Fruit fly (Drosophila melanogaster) whole organism, embryonic: ENCODE measurements around the gene CG8814.

Experiments used
- BtbVII ChIP-seq: fragments of 200-800 bp; sonication (Bioruptor generic); optimal IDR thresholded peaks from 3 replicates; lab custom pipeline; 2017; ENCODE audit warnings: missing biosample characterization, mild to moderate bottlenecking, missing genetic modification characterization
- C15 ChIP-seq: fragments of 200-800 bp; sonication (Bioruptor generic); IDR thresholded peaks from 3 replicates; pipeline ENCODE4 v1.3.6; 2022; ENCODE audit warnings: missing biosample characterization, missing genetic modification characterization
- CG10959 ChIP-seq: fragments of 200-800 bp; sonication (Bioruptor generic); IDR thresholded peaks from 2 replicates; pipeline ENCODE4 v1.3.6; 2022; ENCODE audit warnings: missing biosample characterization, missing genetic modification characterization
- CG11560 ChIP-seq: fragments of 200-800 bp; sonication (Bioruptor generic); IDR thresholded peaks from 3 replicates; pipeline ENCODE4 v1.3.6; 2022; ENCODE audit warnings: missing biosample characterization, missing genetic modification characterization
- CG17361 ChIP-seq: fragments of 200-800 bp; sonication (Bioruptor generic); IDR thresholded peaks from 3 replicates; pipeline ENCODE4 v1.3.6; 2022; ENCODE audit warnings: missing biosample characterization, missing genetic modification characterization
- CG1792 ChIP-seq: fragments of 200-800 bp; sonication (Bioruptor generic); optimal IDR thresholded peaks from 2 replicates; lab custom pipeline; 2016; ENCODE audit warnings: missing biosample characterization, missing genetic modification characterization
- CG30431 ChIP-seq: fragments of 200-800 bp; sonication (Bioruptor generic); optimal IDR thresholded peaks from 2 replicates; lab custom pipeline; 2017; ENCODE audit warnings: missing biosample characterization, missing genetic modification characterization
- CG3281 ChIP-seq: fragments of 200-800 bp; sonication (Bioruptor generic); optimal IDR thresholded peaks from 3 replicates; lab custom pipeline; 2017; ENCODE audit warnings: missing biosample characterization, mild to moderate bottlenecking, missing genetic modification characterization
- CG34224 ChIP-seq: fragments of 200-800 bp; sonication (Bioruptor generic); IDR thresholded peaks from 3 replicates; pipeline ENCODE4 v1.3.6; 2022; ENCODE audit warnings: missing biosample characterization, missing genetic modification characterization; ENCODE audit not compliant: partially characterized antibody
- CG3995 ChIP-seq: fragments of 200-800 bp; sonication (Bioruptor generic); optimal IDR thresholded peaks from 3 replicates; lab custom pipeline; 2016; ENCODE audit warnings: missing biosample characterization, missing genetic modification characterization
- CG4282 ChIP-seq: fragments of 200-800 bp; sonication (Bioruptor generic); optimal IDR thresholded peaks from 2 replicates; lab custom pipeline; 2016; ENCODE audit warnings: missing biosample characterization, missing genetic modification characterization
- CG9437 ChIP-seq: fragments of 200-800 bp; sonication (Bioruptor generic); optimal IDR thresholded peaks from 2 replicates; lab custom pipeline; 2018; ENCODE audit warnings: missing biosample characterization, mild to moderate bottlenecking, missing genetic modification characterization
- CHES-1-like ChIP-seq: fragments of 200-800 bp; sonication (Bioruptor generic); optimal IDR thresholded peaks from 2 replicates; lab custom pipeline; 2016; ENCODE audit warnings: missing biosample characterization, missing genetic modification characterization
- Chrac-16 ChIP-seq: fragments of 200-800 bp; sonication (Bioruptor generic); optimal IDR thresholded peaks from 3 replicates; lab custom pipeline; 2016; ENCODE audit warnings: missing biosample characterization, missing genetic modification characterization
- CoRest ChIP-seq: fragments of 200-800 bp; sonication (Bioruptor generic); optimal IDR thresholded peaks from 3 replicates; lab custom pipeline; 2018; ENCODE audit warnings: missing biosample characterization, mild to moderate bottlenecking, missing genetic modification characterization, moderate library complexity
- CrebB ChIP-seq: fragments of 200-800 bp; sonication (Bioruptor generic); optimal IDR thresholded peaks from 3 replicates; lab custom pipeline; 2018; ENCODE audit warnings: missing biosample characterization, mild to moderate bottlenecking, missing genetic modification characterization
- Dip2 ChIP-seq: fragments of 200-800 bp; sonication (Bioruptor generic); IDR thresholded peaks from 2 replicates; pipeline ENCODE4 v1.3.6; 2022; ENCODE audit warnings: missing biosample characterization, missing genetic modification characterization
- Dll ChIP-seq: fragments of 200-800 bp; sonication (Bioruptor generic); IDR thresholded peaks from 4 replicates; pipeline ENCODE4 v1.3.6; 2022; ENCODE audit warnings: missing biosample characterization, missing genetic modification characterization; ENCODE audit not compliant: partially characterized antibody
- Fer1 ChIP-seq: fragments of 200-800 bp; sonication (Bioruptor generic); optimal IDR thresholded peaks from 2 replicates; lab custom pipeline; 2017; ENCODE audit warnings: missing biosample characterization, mild to moderate bottlenecking, missing genetic modification characterization
- GATAe ChIP-seq: fragments of 200-800 bp; sonication (Bioruptor generic); conservative IDR thresholded peaks from 2 replicates; pipeline ENCODE4 v1.3.6; 2022; ENCODE audit warnings: missing biosample characterization, missing genetic modification characterization
- H2.0 ChIP-seq: fragments of 200-800 bp; sonication (Bioruptor generic); IDR thresholded peaks from 2 replicates; pipeline ENCODE4 v1.3.6; 2022; ENCODE audit warnings: missing biosample characterization, missing genetic modification characterization
- HLH4C ChIP-seq: fragments of 200-800 bp; sonication (Bioruptor generic); IDR thresholded peaks from 3 replicates; pipeline ENCODE4 v1.3.6; 2022; ENCODE audit warnings: missing biosample characterization, missing genetic modification characterization; ENCODE audit not compliant: partially characterized antibody
- HLH54F ChIP-seq: fragments of 200-800 bp; sonication (Bioruptor generic); optimal IDR thresholded peaks from 3 replicates; lab custom pipeline; 2016; ENCODE audit warnings: missing biosample characterization, missing genetic modification characterization
- NFAT ChIP-seq: fragments of 200-800 bp; sonication (Bioruptor generic); IDR thresholded peaks from 2 replicates; pipeline ENCODE4 v1.3.6; 2022; ENCODE audit warnings: missing biosample characterization, missing genetic modification characterization
- NK7.1 ChIP-seq: fragments of 200-800 bp; sonication (Bioruptor generic); optimal IDR thresholded peaks from 3 replicates; lab custom pipeline; 2016; ENCODE audit warnings: missing biosample characterization, missing genetic modification characterization
- Poxn ChIP-seq: fragments of 200-800 bp; sonication (Bioruptor generic); IDR thresholded peaks from 2 replicates; pipeline ENCODE4 v1.3.6; 2022; ENCODE audit warnings: missing biosample characterization, missing genetic modification characterization
- Rfx ChIP-seq: fragments of 200-800 bp; sonication (Bioruptor generic); IDR thresholded peaks from 2 replicates; pipeline ENCODE4 v1.3.6; 2022; ENCODE audit warnings: missing biosample characterization, missing genetic modification characterization
- Side ChIP-seq: fragments of 200-800 bp; sonication (Bioruptor generic); optimal IDR thresholded peaks from 2 replicates; lab custom pipeline; 2016; ENCODE audit warnings: missing biosample characterization, missing genetic modification characterization
- Stat92E ChIP-seq, 3 experiments: fragments of >200 bp in 2 of 3; fragments of 200-800 bp in 1 of 3; sonication (Bioruptor generic) in 1 of 3; optimal IDR thresholded peaks; 2 replicates each; lab custom pipeline; 2017 to 2019; ENCODE audit warnings: missing biosample characterization in 3 of 3, missing genetic modification characterization in 3 of 3, mild to moderate bottlenecking in 1 of 3, moderate library complexity in 1 of 3
- Xbp1 ChIP-seq: fragments of 200-800 bp; sonication (Bioruptor generic); optimal IDR thresholded peaks from 3 replicates; lab custom pipeline; 2016; ENCODE audit warnings: missing biosample characterization, mild to moderate bottlenecking, missing genetic modification characterization
- YL-1 ChIP-seq: fragments of 200-800 bp; sonication (Bioruptor generic); optimal IDR thresholded peaks from 3 replicates; lab custom pipeline; 2017; ENCODE audit warnings: missing biosample characterization, mild to moderate bottlenecking, missing genetic modification characterization
- cato ChIP-seq: fragments of 200-800 bp; sonication (Bioruptor generic); optimal IDR thresholded peaks from 2 replicates; lab custom pipeline; 2016; ENCODE audit warnings: missing biosample characterization, missing genetic modification characterization, borderline replicate concordance
- chm ChIP-seq: fragments of 200-800 bp; sonication (Bioruptor generic); IDR thresholded peaks from 2 replicates; pipeline ENCODE4 v1.3.6; 2022; ENCODE audit warnings: missing biosample characterization, missing genetic modification characterization
- crol ChIP-seq: fragments of 200-800 bp; sonication (Bioruptor generic); IDR thresholded peaks from 2 replicates; pipeline ENCODE4 v1.3.6; 2022; ENCODE audit warnings: missing biosample characterization, missing genetic modification characterization
- gcm2 ChIP-seq: fragments of 200-800 bp; sonication (Bioruptor generic); optimal IDR thresholded peaks from 2 replicates; lab custom pipeline; 2016; ENCODE audit warnings: missing biosample characterization, missing genetic modification characterization
- gfzf ChIP-seq: fragments of 200-800 bp; sonication (Bioruptor generic); optimal IDR thresholded peaks from 2 replicates; lab custom pipeline; 2016; ENCODE audit warnings: missing biosample characterization, mild to moderate bottlenecking, missing genetic modification characterization, moderate library complexity
- gro ChIP-seq: fragments of 200-800 bp; sonication (Bioruptor generic); optimal IDR thresholded peaks from 2 replicates; lab custom pipeline; 2016; ENCODE audit warnings: missing biosample characterization, missing genetic modification characterization
- hbn ChIP-seq: fragments of 200-800 bp; sonication (Bioruptor generic); IDR thresholded peaks from 2 replicates; pipeline ENCODE4 v1.3.6; 2022; ENCODE audit warnings: missing biosample characterization, missing genetic modification characterization; ENCODE audit not compliant: partially characterized antibody
- her ChIP-seq: fragments of 200-800 bp; sonication (Bioruptor generic); optimal IDR thresholded peaks from 2 replicates; lab custom pipeline; 2016; ENCODE audit warnings: missing biosample characterization, missing genetic modification characterization
- hth ChIP-seq: fragments of >200 bp; optimal IDR thresholded peaks from 2 replicates; lab custom pipeline; 2017; ENCODE audit warnings: inconsistent platforms
- inv ChIP-seq: fragments of 200-800 bp; sonication (Bioruptor generic); IDR thresholded peaks from 2 replicates; pipeline ENCODE4 v1.3.6; 2022; ENCODE audit warnings: missing biosample characterization, missing genetic modification characterization; ENCODE audit not compliant: partially characterized antibody
- jumu ChIP-seq: fragments of 200-800 bp; sonication (Bioruptor generic); optimal IDR thresholded peaks from 3 replicates; lab custom pipeline; 2016; ENCODE audit warnings: missing biosample characterization, missing genetic modification characterization
- lbe ChIP-seq: fragments of 200-800 bp; sonication (Bioruptor generic); optimal IDR thresholded peaks from 2 replicates; lab custom pipeline; 2016; ENCODE audit warnings: missing biosample characterization, mild to moderate bottlenecking, missing genetic modification characterization
- mirr ChIP-seq: fragments of 200-800 bp; sonication (Bioruptor generic); optimal IDR thresholded peaks from 3 replicates; lab custom pipeline; 2018; ENCODE audit warnings: missing biosample characterization, mild to moderate bottlenecking, missing genetic modification characterization
- pnt ChIP-seq: fragments of 200-800 bp; sonication (Bioruptor generic); optimal IDR thresholded peaks from 3 replicates; lab custom pipeline; 2016; ENCODE audit warnings: missing biosample characterization, missing genetic modification characterization
- tio ChIP-seq: fragments of 200-800 bp; sonication (Bioruptor generic); optimal IDR thresholded peaks from 2 replicates; lab custom pipeline; 2017; ENCODE audit warnings: missing biosample characterization, missing genetic modification characterization, inconsistent platforms
- tx ChIP-seq: fragments of 200-800 bp; sonication (Bioruptor generic); optimal IDR thresholded peaks from 2 replicates; lab custom pipeline; 2016; ENCODE audit warnings: missing biosample characterization, missing genetic modification characterization
- unc-4 ChIP-seq: fragments of 200-800 bp; sonication (Bioruptor generic); IDR thresholded peaks from 2 replicates; pipeline ENCODE4 v1.3.6; 2022; ENCODE audit warnings: missing biosample characterization, missing genetic modification characterization; ENCODE audit not compliant: partially characterized antibody
- vfl ChIP-seq: fragments of 200-800 bp; sonication (Bioruptor generic); optimal IDR thresholded peaks from 2 replicates; lab custom pipeline; 2016; ENCODE audit warnings: missing biosample characterization, missing genetic modification characterization
- wdn ChIP-seq: fragments of 200-800 bp; sonication (Bioruptor generic); IDR thresholded peaks from 2 replicates; pipeline ENCODE4 v1.3.6; 2022; ENCODE audit warnings: missing biosample characterization, missing genetic modification characterization

Gene CG8814

DNA sequence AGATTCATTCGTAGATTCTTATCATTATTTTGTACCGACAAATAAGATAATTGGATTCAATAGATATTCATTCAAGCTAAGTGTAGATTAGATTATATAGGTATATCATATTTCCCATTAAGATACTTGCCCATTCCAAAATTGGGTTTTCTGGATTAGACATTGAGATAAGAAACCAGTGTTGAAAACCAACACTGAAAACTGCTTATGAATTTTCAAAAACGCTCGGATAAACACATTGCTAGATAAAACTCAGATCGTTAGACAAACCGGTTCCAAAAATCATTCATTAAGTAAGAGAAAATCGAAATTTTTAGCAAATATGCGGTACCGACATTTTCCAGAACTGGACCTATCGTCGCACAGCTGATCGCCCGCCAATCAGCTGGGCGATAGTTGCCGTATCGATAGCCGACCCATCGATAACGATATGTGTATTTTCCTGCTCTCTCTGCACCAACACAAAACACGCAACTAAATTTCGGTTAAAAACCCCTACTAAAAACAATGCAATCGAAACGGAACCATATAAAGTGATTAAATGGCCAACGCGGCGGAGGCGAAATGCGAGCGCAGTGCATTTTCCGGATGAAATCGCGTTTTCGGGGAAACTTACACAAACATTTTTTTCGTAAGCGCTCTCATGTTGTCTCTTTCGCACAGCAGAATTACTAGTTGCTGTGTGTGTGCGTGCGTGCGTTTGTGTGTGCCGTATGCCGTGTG lies 11.0 kb downstream of the CG8814 start, which contains the start of the genes NTPase and lilli (continued):
- TF ChIP-seq CG17361 (GFP tag; lab: Robert Waterston, UW): peak; percentile 60; the same call in 2 of the 3 replicates
- TF ChIP-seq Rfx (GFP tag; lab: Robert Waterston, UW): peak; percentile 76
- peak; percentile 15 for TF ChIP-seq BtbVII (GFP tag; lab: Kevin White, UChicago)
- TF ChIP-seq CrebB (tag; lab: Kevin White, UChicago): no peak
- peak; percentile 12 for TF ChIP-seq CG1792 (GFP tag; lab: Kevin White, UChicago)
- peak; percentile 93 for TF ChIP-seq CG34224
- peak; percentile 32 for TF ChIP-seq YL-1 (GFP tag; lab: Kevin White, UChicago)
- peak; percentile 68 for TF ChIP-seq pnt (GFP tag; lab: Kevin White, UChicago)
- no peak for TF ChIP-seq CG4282 (GFP tag; lab: Kevin White, UChicago)
- TF ChIP-seq CG30431 (GFP tag; lab: Kevin White, UChicago): peak; percentile 30
- peak; percentile 31; the same call in 1 of the 2 replicates for TF ChIP-seq CG10959 (GFP tag; lab: Robert Waterston, UW)
- no peak for TF ChIP-seq cato (GFP tag; lab: Kevin White, UChicago)
- peak; percentile 91 for TF ChIP-seq unc-4 (GFP tag; lab: Robert Waterston, UW)
- peak; percentile 36 for TF ChIP-seq tx (GFP tag; lab: Kevin White, UChicago)
- no peak for TF ChIP-seq Stat92E (GFP tag; optimal IDR thresholded peaks at IDR 0.05; lab: Kevin White, UChicago)
- peak; percentile 18 for TF ChIP-seq CoRest
- peak; percentile 58 for TF ChIP-seq CHES-1-like (GFP tag; lab: Kevin White, UChicago)
- peak; percentile 82 for TF ChIP-seq hbn (GFP tag; lab: Robert Waterston, UW)
- TF ChIP-seq CG3995: peak; percentile 56
- TF ChIP-seq vfl (GFP tag; lab: Kevin White, UChicago): peak; percentile 31
- TF ChIP-seq C15: no peak
- TF ChIP-seq her (GFP tag; lab: Kevin White, UChicago): peak; percentile 78
- TF ChIP-seq inv (GFP tag; lab: Robert Waterston, UW): peak; percentile 87
- peak; percentile 92 for TF ChIP-seq HLH4C (GFP tag; lab: Robert Waterston, UW)
- TF ChIP-seq tio: peak; percentile 77
- peak; percentile 70 for TF ChIP-seq chm (GFP tag; lab: Robert Waterston, UW)
- peak; percentile 80 for TF ChIP-seq Side
- TF ChIP-seq H2.0: peak; percentile 30
- no peak for TF ChIP-seq hth (lab: Kevin White, UChicago)
- no peak for TF ChIP-seq gfzf
- peak; percentile 41 for TF ChIP-seq Fer1 (GFP tag; lab: Kevin White, UChicago)
- TF ChIP-seq gro (GFP tag; lab: Kevin White, UChicago): peak; percentile 18
- 0 out of 2 replicates have a peak, but pooled peaks have one; percentile 12 for TF ChIP-seq crol
- TF ChIP-seq HLH54F: peak; percentile 74
- peak; percentile 44 for TF ChIP-seq CG9437 (GFP tag; lab: Kevin White, UChicago)
- TF ChIP-seq gcm2 (GFP tag; lab: Kevin White, UChicago): peak; percentile 7
- TF ChIP-seq Xbp1 (GFP tag; lab: Kevin White, UChicago): peak; percentile 78
- TF ChIP-seq GATAe (GFP tag; lab: Robert Waterston, UW): no peak
- TF ChIP-seq Chrac-16 (GFP tag; lab: Kevin White, UChicago): peak; percentile 66
- TF ChIP-seq Dip2 (GFP tag; lab: Robert Waterston, UW): no peak
- TF ChIP-seq jumu (GFP tag; lab: Kevin White, UChicago): peak; percentile 70
- peak; percentile 26 for TF ChIP-seq mirr (GFP tag; lab: Kevin White, UChicago)
- peak; percentile 12; the same call in 1 of the 2 replicates for TF ChIP-seq NFAT (GFP tag; lab: Robert Waterston, UW)
- peak; percentile 94 for TF ChIP-seq Dll
- TF ChIP-seq Poxn: no peak
- TF ChIP-seq lbe (GFP tag; lab: Kevin White, UChicago): peak; percentile 40
- peak; percentile 11 for TF ChIP-seq NK7.1 (GFP tag; lab: Kevin White, UChicago)
- 0 out of 2 replicates have a peak, but pooled peaks have one; percentile 49 for TF ChIP-seq wdn (GFP tag; lab: Robert Waterston, UW)
- no peak for TF ChIP-seq CG3281 (GFP tag; lab: Kevin White, UChicago)
- TF ChIP-seq CG11560 (tag; lab: Robert Waterston, UW): no peak
